Worm (Caenorhabditis elegans) whole organism, L4 larva: ENCODE results near the gene npr-29.

ENCODE experiments used
- ama-1 ChIP-seq: fragments of 150-350 bp; optimal IDR thresholded peaks from 2 replicates; lab custom pipeline; 2014; ENCODE audit warnings: inconsistent platforms, mixed read lengths
- fkh-10 ChIP-seq: fragments of 150-350 bp; optimal IDR thresholded peaks from 2 replicates; lab custom pipeline; 2014; ENCODE audit warnings: missing biosample characterization, missing genetic modification reagents, missing genetic modification characterization
- mdl-1 ChIP-seq, 2 experiments: fragments of 150-350 bp in 1 of 2; sonication (generic microtip) in 1 of 2; optimal IDR thresholded peaks; 2 replicates each; lab custom pipeline; 2014 to 2017; ENCODE audit warnings: missing biosample characterization in 2 of 2, missing genetic modification characterization in 2 of 2
- snpc-4 ChIP-seq: fragments of 150-350 bp; optimal IDR thresholded peaks from 2 replicates; lab custom pipeline; 2014; ENCODE audit warnings: missing biosample characterization, missing genetic modification characterization

DNA sequence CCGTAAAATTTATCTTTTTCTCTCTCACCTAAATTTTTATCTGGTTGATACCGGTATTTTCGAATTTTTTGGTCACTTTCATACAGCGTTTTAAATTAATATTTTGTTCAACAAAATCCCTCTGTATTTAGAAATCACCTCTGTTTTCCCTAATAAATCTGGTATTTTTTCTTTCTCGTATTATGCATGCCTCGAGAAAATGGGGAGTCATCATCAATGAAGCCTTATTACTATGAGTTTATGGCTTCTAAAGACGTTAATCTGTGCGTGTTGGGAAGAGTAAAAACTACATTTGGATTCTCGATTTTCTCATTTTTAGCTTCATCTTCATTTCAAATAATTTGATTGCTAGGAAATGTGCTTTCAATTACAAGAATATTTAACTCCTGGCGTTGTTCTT lies 29.5 kb downstream of the npr-29 start, which contains the start of gene ZC84.7:
- TF ChIP-seq mdl-1 (tag; optimal IDR thresholded peaks at IDR 0.05; lab: Kevin White, UChicago) (no peak), snpc-4 (no peak), fkh-10 (GFP tag; lab: Kevin White, UChicago) (no peak), ama-1 (lab: Kevin White, UChicago) (no peak)
